Worm (Caenorhabditis elegans) whole organism, late embryonic: ENCODE results near the gene elo-4.

ENCODE experiments used
- F13H6.1 ChIP-seq: sonication (generic microtip); optimal IDR thresholded peaks from 2 replicates; lab custom pipeline; 2016; ENCODE audit warnings: missing genetic modification characterization, missing compliant biosample characterization
- ceh-22 ChIP-seq: sonication (generic microtip); optimal IDR thresholded peaks from 2 replicates; lab custom pipeline; 2017; ENCODE audit warnings: missing biosample characterization, missing genetic modification characterization
- ceh-31 ChIP-seq: sonication (generic microtip); optimal IDR thresholded peaks from 2 replicates; lab custom pipeline; 2016; ENCODE audit warnings: missing genetic modification characterization, missing compliant biosample characterization
- npax-4 ChIP-seq: sonication (generic microtip); optimal IDR thresholded peaks from 2 replicates; lab custom pipeline; 2016; ENCODE audit warnings: missing genetic modification characterization, missing compliant biosample characterization
- pqm-1 ChIP-seq: sonication (generic microtip); optimal IDR thresholded peaks from 2 replicates; lab custom pipeline; 2016; ENCODE audit warnings: missing genetic modification characterization, missing compliant biosample characterization
- ttx-3 ChIP-seq: sonication (generic microtip); optimal IDR thresholded peaks from 2 replicates; lab custom pipeline; 2016; ENCODE audit warnings: missing genetic modification reagents, missing genetic modification characterization, missing compliant biosample characterization
- unc-55 ChIP-seq: sonication (generic microtip); optimal IDR thresholded peaks from 2 replicates; lab custom pipeline; 2017; ENCODE audit warnings: missing biosample characterization, missing genetic modification reagents, missing genetic modification characterization

- no peak for TF ChIP-seq ceh-22 (tag; lab: Kevin White, UChicago)
- no peak for TF ChIP-seq ceh-31 (tag; lab: Kevin White, UChicago)
- TF ChIP-seq unc-55: no peak
- no peak for TF ChIP-seq F13H6.1 (tag; lab: Kevin White, UChicago)
- TF ChIP-seq pqm-1 (tag; lab: Kevin White, UChicago): no peak
- TF ChIP-seq ttx-3 (tag; lab: Kevin White, UChicago): no peak
- TF ChIP-seq npax-4 (tag; lab: Kevin White, UChicago): no peak
Observed at ce11 chrIII:9366971-9367370, 32.9 kb upstream of the elo-4 start, which contains the start of gene crn-6.
